Fruit fly (Drosophila melanogaster): ENCODE measurements around the gene CG7518.

- TF ChIP-seq lola (GFP tag; optimal IDR thresholded peaks at IDR 0.05) (no peak), Abd-B (GFP tag; optimal IDR thresholded peaks at IDR 0.05) (no peak), h (GFP tag; optimal IDR thresholded peaks at IDR 0.05) (no peak), Jra (GFP tag; optimal IDR thresholded peaks at IDR 0.05) (no peak), br (GFP tag; optimal IDR thresholded peaks at IDR 0.05) (no peak), woc (GFP tag; optimal IDR thresholded peaks at IDR 0.05) (no peak), pan (optimal IDR thresholded peaks at IDR 0.05) (no peak), fru (GFP tag; optimal IDR thresholded peaks at IDR 0.05) (no peak), Mio (GFP tag; optimal IDR thresholded peaks at IDR 0.05) (no peak), N (GFP tag; optimal IDR thresholded peaks at IDR 0.05) (no peak), sv (GFP tag; optimal IDR thresholded peaks at IDR 0.05) (no peak), Dif (GFP tag; optimal IDR thresholded peaks at IDR 0.05; ENCODE audit: partially characterized antibody) (no peak), sage (GFP tag; optimal IDR thresholded peaks at IDR 0.05) (no peak)
Measured at dm6 chr3R:13015402-13015801, 17.5 kb downstream of the CG7518 start.
